Fruit fly (Drosophila melanogaster) whole organism, larva: ENCODE data around the gene Uch-L5.

ENCODE experiments used
- noc ChIP-seq: fragments of 200-800 bp; sonication (Bioruptor generic); optimal IDR thresholded peaks from 3 replicates; lab custom pipeline; 2019; ENCODE audit warnings: missing biosample characterization, mild to moderate bottlenecking, missing genetic modification characterization, moderate library complexity

The Uch-L5 gene

DNA sequence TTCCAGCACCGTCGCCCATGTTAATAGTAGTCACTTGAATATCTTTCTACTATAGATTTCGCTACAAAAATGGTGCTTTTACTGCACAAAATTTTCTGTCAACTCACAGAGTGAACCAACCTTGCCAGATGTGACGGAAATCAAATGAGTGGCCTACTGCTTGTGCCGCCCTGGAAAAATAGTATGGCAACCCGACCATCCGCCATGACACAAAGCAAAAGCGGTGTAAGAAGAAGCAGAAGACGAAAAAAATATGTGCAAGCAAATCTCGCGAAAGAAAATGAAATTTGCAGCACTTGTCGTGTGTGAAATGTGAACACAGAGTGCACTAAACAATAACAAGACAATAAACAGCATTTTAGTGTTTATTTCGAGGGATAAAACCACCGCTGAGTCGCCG, at the start of gene Uch-L5, which contains the start of gene Jarid2:
TSS of gene Uch-L5 (minus strand) at position 137 of the 400 bp plus-strand sequence.
TSS of gene Jarid2 (plus strand) at position 210 of the 400 bp plus-strand sequence.
- TF ChIP-seq noc = no peak

DNA sequence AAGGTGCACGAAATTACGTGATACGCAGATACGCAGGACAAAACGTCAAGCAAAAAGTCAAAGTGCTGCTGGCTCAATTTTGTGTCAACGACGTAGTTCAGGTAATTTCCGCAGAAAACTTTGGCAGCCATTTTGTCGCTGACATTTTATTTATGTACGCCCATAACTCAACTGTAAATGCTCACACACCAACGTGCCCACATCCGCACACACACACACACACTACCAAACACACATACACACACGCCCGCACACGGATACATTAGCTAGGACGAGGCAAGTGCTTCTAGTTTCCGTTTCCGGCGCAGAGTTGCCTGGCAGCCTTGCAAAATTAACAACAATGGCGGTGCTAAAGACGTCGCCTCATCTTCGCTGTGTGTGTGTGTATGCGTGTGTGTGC, 48.7 kb upstream of the Uch-L5 start, which contains the start of gene CG33700:
TSS of gene CG33700 (minus strand) at position 101 of the 400 bp plus-strand sequence.
- TF ChIP-seq noc = no peak

DNA sequence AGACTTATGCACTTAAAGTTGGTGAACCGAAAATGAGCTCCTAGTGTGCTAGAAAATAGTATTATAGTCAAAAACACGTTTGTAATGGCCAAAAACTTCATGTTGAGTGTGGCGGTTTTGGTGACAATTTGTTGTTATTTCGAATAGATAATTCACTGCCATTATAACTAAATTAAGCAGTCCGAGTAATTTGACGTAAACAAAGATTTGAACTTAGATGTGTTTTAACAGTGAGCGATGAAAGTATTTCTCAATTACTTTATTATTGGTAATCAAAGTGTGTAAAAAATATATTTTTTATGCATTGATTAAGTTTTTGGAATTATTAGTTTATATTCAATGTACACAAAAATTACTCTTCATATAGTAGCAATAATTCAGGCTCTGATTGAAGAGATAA, 36.5 kb upstream of the Uch-L5 start, which contains the start of gene CG33702:
TSS of gene CG33702 (minus strand) at position 101 of the 400 bp plus-strand sequence.
- no peak for TF ChIP-seq noc

DNA sequence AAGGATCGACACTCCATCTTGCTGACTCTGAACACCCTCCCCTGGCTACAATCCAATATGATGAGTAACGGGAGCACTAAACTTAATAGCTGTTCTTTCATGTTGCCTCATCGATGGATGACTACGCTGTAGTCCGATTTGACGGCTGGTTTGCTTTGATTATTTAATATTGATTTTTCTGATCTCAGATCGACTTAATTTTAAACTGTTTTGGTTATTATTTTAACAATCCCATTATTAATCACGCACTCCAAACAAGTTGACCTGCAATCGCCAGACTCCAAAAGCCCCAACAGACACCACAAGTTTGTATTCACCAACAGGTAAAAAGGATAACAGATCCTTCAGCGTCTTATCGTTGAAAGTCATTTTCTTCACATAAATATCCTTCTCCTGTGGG, 35.8 kb upstream of the Uch-L5 start, which contains the start of gene CG33703:
TSS of gene CG33703 (minus strand) at position 101 of the 400 bp plus-strand sequence.
- TF ChIP-seq noc = no peak

DNA sequence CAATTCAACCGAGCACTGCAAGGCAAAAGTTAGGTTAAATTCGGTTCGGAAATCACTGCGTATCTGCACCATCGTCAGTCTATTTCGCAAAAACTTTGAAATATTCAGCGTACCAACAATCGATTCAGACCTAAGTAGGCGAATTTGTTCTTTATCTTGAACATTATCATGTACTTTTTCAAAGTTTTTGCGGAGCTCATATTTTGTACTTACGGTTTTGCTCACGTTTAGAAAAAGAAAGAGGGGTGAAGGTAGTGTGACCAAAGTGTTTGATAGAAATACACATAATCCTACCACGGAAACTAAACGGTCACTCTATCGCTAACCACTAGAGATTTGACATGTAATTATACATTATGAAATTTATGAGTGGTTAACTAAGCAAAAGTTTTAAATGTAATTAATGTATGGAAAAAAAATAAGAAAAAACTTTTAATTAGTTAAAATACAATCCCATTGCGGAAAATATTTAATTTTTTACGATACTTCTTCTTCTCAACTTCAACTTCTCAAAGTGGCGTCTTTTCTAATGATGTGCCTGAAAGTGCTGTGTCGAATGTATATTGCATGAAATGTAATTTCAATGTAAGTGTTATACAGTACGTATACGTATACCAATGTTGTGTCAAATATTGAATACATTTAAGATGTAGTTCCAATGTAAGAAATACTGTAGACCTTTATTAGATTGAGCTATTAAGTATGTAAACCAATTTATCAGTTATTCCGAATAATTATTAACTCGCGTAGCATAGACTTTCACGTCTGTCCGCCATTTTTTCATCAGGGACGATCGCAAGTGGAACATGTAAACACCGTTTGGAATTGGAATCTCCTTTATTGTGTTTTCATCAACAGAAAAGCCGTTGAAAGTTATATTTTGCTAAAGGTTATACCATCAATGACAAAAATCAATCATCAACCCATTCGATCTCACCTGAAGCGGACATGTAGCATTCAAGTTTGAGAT, 34.8 kb upstream of the Uch-L5 start, which contains the start of gene RpS9:
TSS of gene RpS9 (minus strand) at position 245 of the 970 bp plus-strand sequence.
- TF ChIP-seq noc = peak; percentile 59

DNA sequence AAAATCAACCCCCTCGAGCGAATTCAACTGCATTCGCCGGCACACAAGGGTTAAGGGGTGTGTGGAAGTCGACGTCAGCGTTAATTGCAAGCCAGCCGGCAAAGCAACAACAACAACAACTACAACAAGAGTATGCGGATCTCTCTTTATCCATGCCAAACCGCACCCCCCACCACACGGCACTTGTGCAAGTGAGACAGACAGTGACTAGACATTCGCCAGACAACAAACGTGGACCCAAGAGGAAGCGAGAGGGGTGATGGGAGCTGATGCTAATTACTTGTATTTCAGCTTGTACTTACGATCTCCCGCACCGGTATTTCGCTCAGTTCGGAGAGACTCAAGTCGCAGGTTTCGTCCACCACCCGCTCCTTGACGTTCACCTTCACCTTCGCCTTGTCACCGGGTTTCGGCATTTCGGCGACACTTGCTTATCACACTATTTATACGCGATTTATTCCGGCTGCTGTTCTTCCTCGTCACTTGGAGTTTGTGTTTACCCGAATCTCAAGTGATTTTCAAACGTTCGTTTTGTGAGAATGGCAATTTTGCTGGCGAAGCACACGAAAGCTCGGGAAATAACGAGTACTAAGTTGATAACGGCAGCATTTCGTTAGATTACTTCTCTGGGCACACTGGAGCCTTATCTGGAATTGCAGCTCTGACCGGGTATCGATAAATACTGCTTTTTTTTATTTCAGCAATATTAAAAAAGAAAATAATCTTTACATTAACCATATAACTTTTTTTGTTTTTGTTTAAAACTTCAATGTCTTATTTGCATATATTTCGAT, 32.5 kb upstream of the Uch-L5 start, which contains the start of gene CG3408:
TSS of gene CG3408 (minus strand) at position 547 of the 794 bp plus-strand sequence.
- peak; percentile 43 for TF ChIP-seq noc

DNA sequence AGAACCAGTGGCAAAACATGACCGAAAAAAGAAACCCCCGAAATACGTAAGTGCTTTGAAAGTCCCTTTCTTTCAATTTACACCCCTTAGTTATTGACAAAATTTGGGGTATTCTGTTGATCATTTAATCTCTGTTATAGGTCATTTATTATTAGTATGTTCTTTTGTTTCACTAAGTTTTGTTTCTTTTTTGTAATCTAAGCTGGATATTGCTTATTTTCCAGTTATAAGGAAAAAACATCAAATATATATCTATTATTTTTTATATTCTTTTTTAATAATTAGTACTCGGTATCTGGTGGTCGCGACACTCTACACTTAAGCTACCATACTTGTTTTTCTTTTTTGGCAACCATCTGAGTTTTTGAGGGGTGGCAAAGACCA, 31.9 kb upstream of the Uch-L5 start:
- TF ChIP-seq noc = peak; percentile 56

DNA sequence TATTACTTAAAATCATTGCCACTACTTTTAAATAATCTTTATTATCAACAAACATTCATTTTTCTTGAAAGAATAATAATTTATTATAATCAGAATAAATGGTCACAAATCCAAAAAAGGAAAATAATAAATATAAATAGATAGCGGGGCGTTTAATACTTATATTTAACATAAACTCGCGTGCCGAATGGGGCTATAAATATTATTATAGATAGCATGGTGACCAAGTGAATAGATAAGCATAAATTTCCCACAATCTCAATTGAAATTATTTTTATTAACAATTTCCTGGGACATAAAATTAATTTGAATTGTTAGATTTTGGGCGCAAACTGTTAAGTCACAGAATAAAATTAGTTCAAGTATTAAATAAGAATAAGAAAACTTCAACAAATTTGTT, 29.7 kb upstream of the Uch-L5 start:
- peak; percentile 62 for TF ChIP-seq noc

DNA sequence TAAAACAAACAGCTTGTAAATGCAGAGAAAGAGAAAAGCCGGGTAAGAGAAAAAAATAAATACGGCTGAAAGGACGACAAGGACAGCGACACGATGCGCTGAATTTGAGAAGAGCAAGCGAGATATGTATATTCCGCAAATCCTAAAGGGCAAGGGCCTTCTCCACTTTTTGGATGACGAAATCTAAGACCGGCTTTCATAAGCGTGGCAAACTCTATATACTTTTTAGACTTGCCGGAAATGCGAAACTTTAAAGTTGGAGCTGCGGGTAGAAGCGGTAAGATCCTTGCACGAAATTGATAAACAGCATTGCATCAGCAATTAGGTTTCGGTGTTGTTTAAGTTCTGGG, 28.9 kb upstream of the Uch-L5 start:
- no peak for TF ChIP-seq noc

DNA sequence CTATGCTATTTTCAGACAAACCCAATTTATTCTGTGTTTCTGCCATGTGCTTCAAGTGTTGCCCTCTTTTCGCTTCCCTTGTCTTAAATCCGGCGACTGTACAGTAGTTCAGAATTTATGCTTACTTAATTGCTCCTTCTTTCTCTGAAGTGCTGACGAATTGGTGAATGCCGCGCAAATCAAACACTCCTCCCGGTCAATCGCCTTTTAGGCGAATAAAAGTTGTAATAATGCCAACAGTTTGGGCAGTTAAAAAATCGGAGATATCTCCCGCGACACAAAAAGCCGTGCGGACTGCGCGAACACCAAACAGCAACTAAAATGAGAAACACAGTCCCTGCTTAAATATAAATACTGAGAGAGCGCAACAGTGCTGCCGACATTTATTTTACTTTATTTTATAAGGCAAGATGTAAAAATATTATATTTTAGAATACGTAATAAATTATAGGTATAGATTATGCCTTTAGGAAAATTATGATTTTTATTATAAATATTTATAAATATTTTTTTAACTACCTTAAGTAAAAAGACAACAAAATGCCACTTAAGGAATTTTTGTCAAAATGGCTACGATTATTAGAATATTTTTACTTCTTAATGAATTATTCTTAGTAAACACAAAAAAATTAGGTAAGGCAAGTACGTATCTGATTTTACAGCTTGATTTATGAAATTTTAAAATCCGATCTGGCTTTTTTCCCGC, 28.4 kb upstream of the Uch-L5 start, which contains the start of gene path:
TSS of gene path (minus strand) at position 322 of the 706 bp plus-strand sequence.
- peak; percentile 47 for TF ChIP-seq noc

DNA sequence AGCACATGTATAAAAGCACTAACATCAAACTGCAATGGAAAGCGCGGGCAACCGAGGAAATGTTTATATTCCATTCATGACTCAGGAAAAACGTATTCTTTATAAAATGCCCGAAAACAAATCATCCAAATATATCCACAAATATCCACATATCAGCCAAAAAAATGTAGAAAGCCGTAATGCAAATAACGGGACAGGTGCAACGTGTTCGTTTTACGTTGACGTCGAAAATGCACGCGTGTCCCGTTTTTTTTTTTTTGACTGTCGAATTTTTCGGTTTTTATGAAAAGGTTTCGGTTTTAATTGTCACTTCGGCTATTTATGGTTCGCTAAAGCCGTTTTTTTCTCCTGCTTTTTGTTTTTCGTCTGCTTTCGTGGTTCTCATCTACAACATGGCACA, 27.8 kb upstream of the Uch-L5 start:
- TF ChIP-seq noc = no peak

DNA sequence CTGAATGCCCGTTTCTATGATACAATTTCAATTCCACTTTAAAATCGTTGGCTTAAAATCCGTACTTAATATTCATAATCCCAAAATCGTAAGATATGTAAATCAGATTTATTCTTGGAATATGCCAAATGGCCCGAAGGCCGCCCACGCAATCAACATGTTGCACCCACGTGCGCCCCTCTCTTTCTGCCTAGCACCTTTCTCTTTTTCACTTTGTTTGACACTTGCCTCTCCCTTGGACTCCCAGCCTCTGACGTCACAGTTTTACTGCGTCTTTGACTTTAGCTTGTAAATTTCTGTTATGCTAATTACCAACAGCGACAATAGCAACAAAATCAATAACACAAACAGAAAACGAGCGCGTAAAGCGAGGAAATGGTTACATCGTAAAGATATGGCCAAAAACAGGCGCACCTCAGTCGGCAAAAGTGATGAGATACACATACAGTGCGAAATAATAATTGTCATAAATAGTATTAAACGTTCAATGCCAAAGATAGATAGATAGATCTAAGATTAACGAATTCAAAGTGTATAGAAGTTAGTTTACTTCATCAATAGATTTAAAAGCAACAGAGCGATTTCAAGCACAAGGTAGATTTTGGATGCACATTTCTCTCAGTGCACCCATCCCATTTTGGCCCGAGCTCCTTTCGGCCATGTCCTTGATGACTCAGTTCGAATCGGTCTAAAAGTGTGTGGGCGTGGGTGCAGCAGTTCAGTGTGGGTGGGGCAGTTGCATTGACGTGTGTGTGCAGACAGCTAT, 27.0 kb upstream of the Uch-L5 start:
- no peak for TF ChIP-seq noc

DNA sequence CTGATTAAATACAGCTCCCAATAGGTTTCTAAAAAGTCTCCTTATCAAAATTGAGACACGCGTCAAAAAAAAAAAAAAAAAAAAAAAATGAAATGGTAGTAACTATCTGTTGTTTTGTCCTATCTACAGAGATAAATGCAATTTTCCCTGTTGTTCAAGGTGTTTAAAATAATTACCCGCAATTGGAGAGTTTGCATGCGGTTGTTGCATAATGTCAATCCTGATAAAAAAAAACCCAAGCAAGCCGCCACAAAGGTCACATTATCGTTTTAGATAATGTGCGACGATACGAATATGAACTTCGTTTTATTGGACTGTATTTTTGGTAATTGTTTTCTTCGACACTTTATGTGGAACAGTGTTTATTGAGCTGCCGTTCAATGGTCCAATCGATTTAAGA, 26.1 kb upstream of the Uch-L5 start:
- no peak for TF ChIP-seq noc

DNA sequence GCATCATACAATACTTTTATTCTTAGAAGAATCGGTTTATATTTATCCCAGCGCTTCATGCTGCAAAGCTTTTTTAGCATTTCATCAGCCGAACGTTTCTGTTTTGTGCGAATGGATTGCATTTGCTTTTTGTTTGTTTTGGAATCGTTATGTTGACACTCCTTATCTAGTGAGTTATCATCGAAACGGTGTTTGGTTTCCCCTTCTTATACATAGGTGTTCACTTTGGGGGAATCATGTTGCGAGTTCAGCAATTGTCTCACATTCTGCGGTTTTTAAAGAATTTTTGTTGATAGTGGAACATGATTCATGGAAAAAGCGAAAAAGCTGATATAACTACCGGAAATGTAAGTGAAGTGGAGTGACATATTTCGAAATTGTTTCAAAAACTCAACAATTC, 25.5 kb upstream of the Uch-L5 start:
- TF ChIP-seq noc = no peak

DNA sequence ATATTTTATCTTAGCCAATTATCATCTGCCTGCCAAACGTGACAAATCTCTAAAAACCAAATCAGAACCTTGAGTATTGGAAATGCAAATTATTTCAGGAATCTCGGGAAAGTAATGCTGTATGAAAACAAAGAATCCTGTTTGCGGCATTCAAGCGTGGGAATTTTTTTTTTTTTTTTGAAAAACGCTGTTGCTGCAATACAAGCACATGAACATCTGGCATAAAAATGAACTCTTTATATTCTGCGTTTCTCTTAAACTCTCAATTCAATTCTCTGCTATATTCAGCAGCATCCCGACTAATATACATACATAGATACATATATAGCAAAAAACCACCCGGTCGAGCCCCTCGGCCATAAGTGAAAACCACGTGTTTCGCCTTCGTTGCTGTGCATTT, 24.5 kb upstream of the Uch-L5 start:
- no peak for TF ChIP-seq noc
